Worm (Caenorhabditis elegans): ENCODE data around the gene rheb-1.

rheb-1 gene

ce11 chrIII:9465424-9465823 lies 9.6 kb upstream of the rheb-1 start, which contains the start of gene B0464.9:
Gene B0464.9 (plus strand): TSS chrIII:9465767.
- TF ChIP-seq nhr-11 (tag; optimal IDR thresholded peaks at IDR 0.05) = no peak
- TF ChIP-seq hpl-2 (GFP tag; optimal IDR thresholded peaks at IDR 0.05) = no peak
- TF ChIP-seq nhr-47 (tag; optimal IDR thresholded peaks at IDR 0.05) = peak; percentile 83
- no peak for TF ChIP-seq pag-3 (tag; optimal IDR thresholded peaks at IDR 0.05; ENCODE audit: borderline replicate concordance, insufficient read depth)
- TF ChIP-seq C16A3.4 (tag; optimal IDR thresholded peaks at IDR 0.05) = peak; percentile 2
- no peak for TF ChIP-seq ceh-8 (GFP tag; optimal IDR thresholded peaks at IDR 0.05)
- TF ChIP-seq blmp-1 (tag; optimal IDR thresholded peaks at IDR 0.05) = peak; percentile 51
- TF ChIP-seq nhr-90 (tag; optimal IDR thresholded peaks at IDR 0.05; ENCODE audit: poor library complexity) = peak; percentile 88
- TF ChIP-seq mep-1 (tag; optimal IDR thresholded peaks at IDR 0.05) = peak; percentile 74
- TF ChIP-seq mab-9 (GFP tag; IDR thresholded peaks at IDR 0.05) = no peak
- peak; percentile 72 for TF ChIP-seq snu-23 (GFP tag; optimal IDR thresholded peaks at IDR 0.05)
- peak; percentile 36 for TF ChIP-seq skn-1 (tag; optimal IDR thresholded peaks at IDR 0.05)
- peak; percentile 73 for TF ChIP-seq swsn-7 (tag; optimal IDR thresholded peaks at IDR 0.05)
- peak; percentile 91 for TF ChIP-seq ceh-90 (tag; optimal IDR thresholded peaks at IDR 0.05)
- TF ChIP-seq egl-13 (tag; optimal IDR thresholded peaks at IDR 0.05) = peak; percentile 78
- TF ChIP-seq unc-62 (GFP tag; optimal IDR thresholded peaks at IDR 0.05) = no peak
- peak; percentile 58 for TF ChIP-seq fkh-8 (tag; optimal IDR thresholded peaks at IDR 0.05)
- no peak for TF ChIP-seq F16B12.6 (tag; optimal IDR thresholded peaks at IDR 0.05)
- TF ChIP-seq unc-30 (tag; optimal IDR thresholded peaks at IDR 0.05) = no peak
- TF ChIP-seq ceh-82 (tag; optimal IDR thresholded peaks at IDR 0.05) = peak; percentile 31 to 66 (median 52)
- TF ChIP-seq nhr-71 (tag; optimal IDR thresholded peaks at IDR 0.05) = peak; percentile 84
- TF ChIP-seq Y116A8C.19 (tag; optimal IDR thresholded peaks at IDR 0.05; ENCODE audit: borderline replicate concordance) = peak; percentile 47
- TF ChIP-seq lir-3 (tag; optimal IDR thresholded peaks at IDR 0.05; ENCODE audit: poor library complexity) = peak; percentile 90
- TF ChIP-seq ztf-11 (tag; optimal IDR thresholded peaks at IDR 0.05) = peak in 1 of 2 experiments; percentile 87
- no peak for TF ChIP-seq nhr-76 (tag; optimal IDR thresholded peaks at IDR 0.05)
- no peak for TF ChIP-seq ceh-88 (GFP tag; IDR thresholded peaks at IDR 0.05)
- no peak for TF ChIP-seq unc-130 (tag; optimal IDR thresholded peaks at IDR 0.05)
- TF ChIP-seq alr-1 (tag; optimal IDR thresholded peaks at IDR 0.05; ENCODE audit: borderline replicate concordance) = no peak
- peak; percentile 46 for TF ChIP-seq isw-1 (GFP tag; IDR thresholded peaks at IDR 0.05)
- TF ChIP-seq dsc-1 (tag; optimal IDR thresholded peaks at IDR 0.05) = peak; percentile 78
- no peak for TF ChIP-seq zag-1 (tag; optimal IDR thresholded peaks at IDR 0.05)
- TF ChIP-seq fos-1 (tag; optimal IDR thresholded peaks at IDR 0.05) = no peak
- TF ChIP-seq vab-15 (tag; optimal IDR thresholded peaks at IDR 0.05) = no peak
- TF ChIP-seq unc-98 (GFP tag; IDR thresholded peaks at IDR 0.05) = peak; percentile 64; the same call in 1 of the 2 replicates
- peak; percentile 34 for TF ChIP-seq hlh-4 (tag; optimal IDR thresholded peaks at IDR 0.05)
- TF ChIP-seq zip-4 (GFP tag; optimal IDR thresholded peaks at IDR 0.05) = no peak
- no peak for TF ChIP-seq nhr-237 (tag; optimal IDR thresholded peaks at IDR 0.05)
- TF ChIP-seq fkh-4 (tag; optimal IDR thresholded peaks at IDR 0.05; ENCODE audit: borderline replicate concordance) = peak; percentile 90
- no peak for TF ChIP-seq grh-1 (GFP tag; IDR thresholded peaks at IDR 0.05)
- peak; percentile 74 for TF ChIP-seq xbp-1 (tag; optimal IDR thresholded peaks at IDR 0.05)
- TF ChIP-seq ama-1 (optimal IDR thresholded peaks at IDR 0.05) = no peak
- no peak for TF ChIP-seq snpc-4 (tag; optimal IDR thresholded peaks at IDR 0.05)
- peak; percentile 94 for TF ChIP-seq nhr-85 (tag)
- peak; percentile 77 to 83 for TF ChIP-seq lsy-2 (tag; optimal IDR thresholded peaks at IDR 0.05)
- peak; percentile 81 for TF ChIP-seq tbx-2 (tag; optimal IDR thresholded peaks at IDR 0.05)
- TF ChIP-seq nhr-19 (GFP tag; conservative IDR thresholded peaks at IDR 0.05) = peak; percentile 70
- no peak for TF ChIP-seq elt-3 (tag; optimal IDR thresholded peaks at IDR 0.05)
- TF ChIP-seq lin-14 (GFP tag; optimal IDR thresholded peaks at IDR 0.05) = peak; percentile 70
- no peak for TF ChIP-seq jun-1 (tag; optimal IDR thresholded peaks at IDR 0.05)
- TF ChIP-seq C04F5.9 (tag; optimal IDR thresholded peaks at IDR 0.05) = peak; percentile 79
- TF ChIP-seq nhr-20 (tag; optimal IDR thresholded peaks at IDR 0.05) = peak; percentile 74
- TF ChIP-seq sup-37 (GFP tag; optimal IDR thresholded peaks at IDR 0.05) = no peak
- peak; percentile 29 for TF ChIP-seq elt-2 (tag; optimal IDR thresholded peaks at IDR 0.05)
